Worm (Caenorhabditis elegans) whole organism, L1 larva: ENCODE measurements around the gene H43I07.4.

Experiments used
- Y116A8C.19 ChIP-seq: sonication (generic microtip); optimal IDR thresholded peaks from 2 replicates; lab custom pipeline; 2016; ENCODE audit warnings: missing compliant biosample characterization, missing genetic modification characterization, borderline replicate concordance
- ama-1 ChIP-seq: fragments of 150-350 bp; optimal IDR thresholded peaks from 2 replicates; lab custom pipeline; 2014
- lin-39 ChIP-seq: fragments of 150-350 bp; optimal IDR thresholded peaks from 2 replicates; lab custom pipeline; 2014; ENCODE audit warnings: missing biosample characterization, missing genetic modification reagents, missing genetic modification characterization
- mef-2 ChIP-seq: fragments of 150-350 bp; optimal IDR thresholded peaks from 2 replicates; lab custom pipeline; 2014; ENCODE audit warnings: missing biosample characterization, missing genetic modification characterization
- nhr-237 ChIP-seq: fragments of 150-350 bp; optimal IDR thresholded peaks from 2 replicates; lab custom pipeline; 2014; ENCODE audit warnings: missing biosample characterization, missing genetic modification characterization
- nhr-77 ChIP-seq: fragments of 150-350 bp; optimal IDR thresholded peaks from 2 replicates; lab custom pipeline; 2014; ENCODE audit warnings: missing biosample characterization, missing genetic modification characterization
- sox-4 ChIP-seq: sonication (generic microtip); optimal IDR thresholded peaks from 2 replicates; lab custom pipeline; 2016; ENCODE audit warnings: missing genetic modification characterization, missing compliant biosample characterization
- sup-37 ChIP-seq: fragments of 200-800 bp; sonication (Bioruptor generic); optimal IDR thresholded peaks from 2 replicates; lab custom pipeline; 2018; ENCODE audit warnings: mild to moderate bottlenecking, missing genetic modification characterization, missing compliant biosample characterization
- zag-1 ChIP-seq: fragments of 150-350 bp; optimal IDR thresholded peaks from 2 replicates; lab custom pipeline; 2014; ENCODE audit warnings: missing biosample characterization, missing genetic modification characterization
- ztf-11 ChIP-seq, 2 experiments: sonication (generic microtip); optimal IDR thresholded peaks; 2 replicates each; lab custom pipeline; 2016 to 2017; ENCODE audit warnings: missing genetic modification characterization in 2 of 2, missing biosample characterization in 1 of 2, missing compliant biosample characterization in 1 of 2

DNA sequence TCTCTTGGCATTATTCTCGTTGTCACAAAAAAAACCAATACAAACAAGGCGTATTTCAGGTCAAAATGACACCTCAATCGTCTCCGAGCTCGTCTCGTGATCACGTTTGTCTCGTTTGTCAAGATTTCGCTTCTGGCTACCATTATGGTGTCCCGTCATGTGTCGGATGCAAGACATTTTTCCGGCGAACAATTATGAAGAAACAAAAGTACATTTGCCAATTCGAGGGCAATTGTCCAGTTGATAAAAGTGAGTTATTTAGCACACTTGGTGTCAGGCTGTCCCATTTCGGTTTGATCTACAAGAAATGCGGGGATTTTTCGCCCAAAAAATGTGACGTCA, 28.8 kb upstream of the H43I07.4 start, which contains the start of gene nhr-114:
- TF ChIP-seq lin-39 (no peak), nhr-237 (tag; lab: Kevin White, UChicago) (no peak), ama-1 (lab: Kevin White, UChicago) (no peak), nhr-77 (tag; lab: Kevin White, UChicago) (no peak), mef-2 (tag; lab: Kevin White, UChicago) (no peak), ztf-11 (tag; optimal IDR thresholded peaks at IDR 0.05; lab: Kevin White, UChicago) (no peak), Y116A8C.19 (no peak), sup-37 (GFP tag; lab: Kevin White, UChicago) (no peak), sox-4 (tag; lab: Kevin White, UChicago) (no peak), zag-1 (tag; lab: Kevin White, UChicago) (no peak)
